Worm (Caenorhabditis elegans): ENCODE data around the gene fbxc-26.

The fbxc-26 gene

DNA sequence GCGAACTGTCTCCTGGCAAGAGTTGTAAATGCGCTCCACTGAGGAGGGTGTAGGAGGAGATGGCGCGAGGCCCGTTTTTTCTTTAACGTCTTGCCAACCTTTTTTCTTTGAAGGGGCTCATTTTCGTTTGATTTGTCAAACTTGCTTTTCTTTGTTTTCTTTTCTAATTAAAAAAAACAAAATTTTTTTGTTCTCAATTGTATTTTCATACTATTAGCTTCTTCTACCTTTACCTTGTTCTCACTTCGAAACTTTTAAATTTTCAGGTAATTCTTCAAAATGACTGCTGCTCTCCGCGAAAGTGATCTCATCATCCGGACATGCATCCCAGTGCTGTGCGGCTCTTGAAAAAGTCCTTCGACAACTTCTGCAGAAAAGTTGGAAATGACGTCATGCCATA lies 15.5 kb upstream of the fbxc-26 start, which contains the start of gene fbxa-184:
fbxa-184 (plus strand) TSS at position 301 of the 400 bp plus-strand sequence.
- TF ChIP-seq pha-4 (tag; optimal IDR thresholded peaks at IDR 0.05) (no peak), ztf-11 (tag; optimal IDR thresholded peaks at IDR 0.05) (no peak), jun-1 (tag; optimal IDR thresholded peaks at IDR 0.05) (no peak), skn-1 (tag; optimal IDR thresholded peaks at IDR 0.05) (no peak), egl-5 (tag; optimal IDR thresholded peaks at IDR 0.05) (no peak), nhr-76 (tag; optimal IDR thresholded peaks at IDR 0.05) (no peak), elt-2 (tag; optimal IDR thresholded peaks at IDR 0.05) (no peak), daf-12 (tag; optimal IDR thresholded peaks at IDR 0.05) (no peak), nhr-43 (tag; optimal IDR thresholded peaks at IDR 0.05; ENCODE audit: poor library complexity, severe bottlenecking) (no peak)

- no peak for TF ChIP-seq nhr-43 (tag; optimal IDR thresholded peaks at IDR 0.05; ENCODE audit: poor library complexity, severe bottlenecking)
Measured at ce11 chrII:1706385-1706784, 12.0 kb upstream of the fbxc-26 start, which contains the start of gene sdz-18. Gene sdz-18, minus strand, starts transcription at chrII:1706485.

- no peak for TF ChIP-seq ama-1 (optimal IDR thresholded peaks at IDR 0.05)
Measured at ce11 chrII:1703363-1703762, 8.9 kb upstream of the fbxc-26 start, which contains the start of gene fbxb-47. Gene fbxb-47, minus strand, starts transcription at chrII:1703463.

- TF ChIP-seq nhr-76 (tag; optimal IDR thresholded peaks at IDR 0.05) (no peak), pha-4 (tag; optimal IDR thresholded peaks at IDR 0.05) (no peak), ceh-16 (tag; optimal IDR thresholded peaks at IDR 0.05) (no peak), zag-1 (tag; optimal IDR thresholded peaks at IDR 0.05) (no peak), lin-39 (tag; optimal IDR thresholded peaks at IDR 0.05) (no peak), egl-5 (tag; optimal IDR thresholded peaks at IDR 0.05) (no peak), fkh-2 (tag; optimal IDR thresholded peaks at IDR 0.05) (no peak), eor-1 (tag; optimal IDR thresholded peaks at IDR 0.05) (no peak)
Measured at ce11 chrII:1695861-1696260, 1.4 kb upstream of the fbxc-26 start, which contains the start of gene F58E1.13. Gene F58E1.13, minus strand, starts transcription at chrII:1695872.

- TF ChIP-seq ceh-9 (tag; optimal IDR thresholded peaks at IDR 0.05) (no peak), daf-12 (tag; optimal IDR thresholded peaks at IDR 0.05) (no peak), fkh-10 (GFP tag; optimal IDR thresholded peaks at IDR 0.05) (no peak), nhr-237 (tag; optimal IDR thresholded peaks at IDR 0.05) (no peak), mdl-1 (tag; optimal IDR thresholded peaks at IDR 0.05) (no peak), R02D3.7 (tag; optimal IDR thresholded peaks at IDR 0.05) (no peak), ceh-16 (tag; optimal IDR thresholded peaks at IDR 0.05) (no peak), lin-39 (tag; optimal IDR thresholded peaks at IDR 0.05) (no peak), lsy-12 (tag; optimal IDR thresholded peaks at IDR 0.05) (no peak), pqm-1 (tag; optimal IDR thresholded peaks at IDR 0.05) (no peak), egl-5 (tag; optimal IDR thresholded peaks at IDR 0.05) (no peak), nhr-23 (tag; optimal IDR thresholded peaks at IDR 0.05) (no peak), ama-1 (optimal IDR thresholded peaks at IDR 0.05) (no peak), nhr-25 (tag; optimal IDR thresholded peaks at IDR 0.05) (no peak), nfya-1 (tag; optimal IDR thresholded peaks at IDR 0.05; ENCODE audit: insufficient read depth) (no peak), eor-1 (tag; optimal IDR thresholded peaks at IDR 0.05) (no peak)
Measured at ce11 chrII:1692827-1693226, 1.6 kb downstream of the fbxc-26 start, which contains the start of gene fbxc-21. Gene fbxc-21, minus strand, starts transcription at chrII:1692927.

DNA sequence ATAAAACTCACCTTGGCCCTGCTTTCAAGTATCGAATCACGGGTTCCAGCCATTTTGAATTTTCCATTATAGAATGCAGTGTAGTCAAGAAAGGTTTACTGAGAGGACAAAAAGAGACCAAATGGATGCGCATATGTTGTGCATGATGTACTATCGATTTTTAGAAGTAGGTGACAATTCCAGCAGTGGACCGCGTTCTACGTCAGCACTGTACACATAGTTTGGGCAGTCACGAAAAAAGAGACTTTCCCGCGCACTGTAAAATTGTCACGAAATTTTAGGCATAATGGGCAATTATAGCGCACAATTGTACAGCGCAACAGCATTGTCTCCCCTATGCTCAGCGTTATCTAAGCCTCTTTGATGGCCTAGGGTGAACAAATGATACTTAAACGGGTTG lies 3.4 kb downstream of the fbxc-26 start, which contains the start of gene fbxc-22:
fbxc-22 (minus strand) TSS at position 101 of the 400 bp plus-strand sequence.
- TF ChIP-seq snpc-4 (tag; optimal IDR thresholded peaks at IDR 0.05) (no peak), eor-1 (tag; optimal IDR thresholded peaks at IDR 0.05) (no peak), ceh-82 (tag; optimal IDR thresholded peaks at IDR 0.05) (no peak), ceh-9 (tag; optimal IDR thresholded peaks at IDR 0.05) (no peak), ztf-4 (tag; optimal IDR thresholded peaks at IDR 0.05) (no peak), egl-5 (tag; optimal IDR thresholded peaks at IDR 0.05) (no peak), zag-1 (tag; optimal IDR thresholded peaks at IDR 0.05) (no peak), nhr-43 (tag; optimal IDR thresholded peaks at IDR 0.05; ENCODE audit: poor library complexity, severe bottlenecking) (no peak), elt-3 (tag; optimal IDR thresholded peaks at IDR 0.05) (no peak), unc-62 (GFP tag; optimal IDR thresholded peaks at IDR 0.05) (no peak), lin-15B (tag; optimal IDR thresholded peaks at IDR 0.05) (no peak), daf-12 (tag; optimal IDR thresholded peaks at IDR 0.05) (no peak), fkh-2 (tag; optimal IDR thresholded peaks at IDR 0.05) (no peak), nfya-1 (tag; optimal IDR thresholded peaks at IDR 0.05; ENCODE audit: insufficient read depth) (no peak), aly-2 (tag; optimal IDR thresholded peaks at IDR 0.05) (no peak), ztf-11 (tag; optimal IDR thresholded peaks at IDR 0.05) (no peak), R02D3.7 (tag; optimal IDR thresholded peaks at IDR 0.05) (no peak)
